Fruit fly (Drosophila melanogaster): ENCODE data around the gene CG32071.

Gene CG32071

dm6 chr3L:11053843-11054242, 49.8 kb downstream of the CG32071 start, which contains the start of gene CG7888 (continued):
- no peak for TF ChIP-seq CG12942 (GFP tag; optimal IDR thresholded peaks at IDR 0.05)
- TF ChIP-seq ham (GFP tag; IDR thresholded peaks at IDR 0.05): no peak
- TF ChIP-seq Trl (optimal IDR thresholded peaks at IDR 0.05): no peak
- TF ChIP-seq Trl (GFP tag; optimal IDR thresholded peaks at IDR 0.05): no peak
- no peak for TF ChIP-seq ERR (GFP tag; optimal IDR thresholded peaks at IDR 0.05)
- TF ChIP-seq gsb (GFP tag; IDR thresholded peaks at IDR 0.05): no peak
- TF ChIP-seq nmo (GFP tag; optimal IDR thresholded peaks at IDR 0.05): no peak
- TF ChIP-seq Adf1 (GFP tag; IDR thresholded peaks at IDR 0.05): no peak
- 0 out of 3 replicates have a peak, but pooled peaks have one; percentile 11 for TF ChIP-seq row (GFP tag; IDR thresholded peaks at IDR 0.05)
- TF ChIP-seq CG15514 (GFP tag; optimal IDR thresholded peaks at IDR 0.05): peak; percentile 18
- no peak for TF ChIP-seq p53 (GFP tag; optimal IDR thresholded peaks at IDR 0.05)
- no peak for TF ChIP-seq CG17612 (GFP tag; IDR thresholded peaks at IDR 0.05)
- TF ChIP-seq E2f2 (GFP tag; IDR thresholded peaks at IDR 0.05): no peak
- TF ChIP-seq otp (GFP tag; IDR thresholded peaks at IDR 0.05): no peak
- no peak for TF ChIP-seq CG1603 (tag; optimal IDR thresholded peaks at IDR 0.05)
- no peak for TF ChIP-seq CG8359 (GFP tag; optimal IDR thresholded peaks at IDR 0.05; ENCODE audit: borderline replicate concordance)
- TF ChIP-seq PHDP (tag; optimal IDR thresholded peaks at IDR 0.05): no peak
- TF ChIP-seq pum (GFP tag; optimal IDR thresholded peaks at IDR 0.05): no peak
- TF ChIP-seq Kr (GFP tag; optimal IDR thresholded peaks at IDR 0.05): no peak
- TF ChIP-seq CkIIα-i1 (GFP tag; IDR thresholded peaks at IDR 0.05): no peak
- TF ChIP-seq chinmo (GFP tag; IDR thresholded peaks at IDR 0.05; ENCODE audit: partially characterized antibody): 0 out of 4 replicates have a peak, but pooled peaks have one; percentile 23
- TF ChIP-seq Dbx (GFP tag; IDR thresholded peaks at IDR 0.05): no peak
- TF ChIP-seq fd102C (GFP tag; optimal IDR thresholded peaks at IDR 0.05): no peak
- no peak for TF ChIP-seq Doc3 (GFP tag; IDR thresholded peaks at IDR 0.05; ENCODE audit: partially characterized antibody)
- TF ChIP-seq NFAT (GFP tag; IDR thresholded peaks at IDR 0.05): no peak
- peak; percentile 14 for TF ChIP-seq D19A (tag; optimal IDR thresholded peaks at IDR 0.05)
- TF ChIP-seq Doc2 (GFP tag; IDR thresholded peaks at IDR 0.05): no peak
- no peak for TF ChIP-seq CG43689 (GFP tag; IDR thresholded peaks at IDR 0.05)
- TF ChIP-seq CG13775 (GFP tag; optimal IDR thresholded peaks at IDR 0.05): no peak
- TF ChIP-seq CG10321 (GFP tag; IDR thresholded peaks at IDR 0.05): no peak
- no peak for TF ChIP-seq CG8478 (optimal IDR thresholded peaks at IDR 0.05)
- no peak for TF ChIP-seq Dfd (GFP tag; optimal IDR thresholded peaks at IDR 0.05)
- no peak for TF ChIP-seq CG2120 (GFP tag; optimal IDR thresholded peaks at IDR 0.05)
- no peak for TF ChIP-seq HHEX (GFP tag; optimal IDR thresholded peaks at IDR 0.05)
- TF ChIP-seq CG13894 (tag; optimal IDR thresholded peaks at IDR 0.05): peak; percentile 63
- no peak for TF ChIP-seq zen2 (GFP tag; IDR thresholded peaks at IDR 0.05; ENCODE audit: partially characterized antibody)
- TF ChIP-seq CG6791 (GFP tag; IDR thresholded peaks at IDR 0.05; ENCODE audit: partially characterized antibody): no peak
- no peak for TF ChIP-seq ato (GFP tag; IDR thresholded peaks at IDR 0.05; ENCODE audit: partially characterized antibody)
- no peak for TF ChIP-seq pnt (GFP tag; optimal IDR thresholded peaks at IDR 0.05)
- TF ChIP-seq CG17186 (GFP tag; optimal IDR thresholded peaks at IDR 0.05): no peak
- TF ChIP-seq CG10979 (tag; optimal IDR thresholded peaks at IDR 0.05): no peak
- no peak for TF ChIP-seq crol (GFP tag; IDR thresholded peaks at IDR 0.05)
- TF ChIP-seq CG11093 (GFP tag; IDR thresholded peaks at IDR 0.05): no peak
- no peak for TF ChIP-seq CG6813 (GFP tag; optimal IDR thresholded peaks at IDR 0.05)
- no peak for TF ChIP-seq CG9727 (GFP tag; optimal IDR thresholded peaks at IDR 0.05)
- no peak for TF ChIP-seq CG12659 (GFP tag; optimal IDR thresholded peaks at IDR 0.05)
- TF ChIP-seq CG17568 (GFP tag; optimal IDR thresholded peaks at IDR 0.05): no peak
- TF ChIP-seq Sry-δ (GFP tag; optimal IDR thresholded peaks at IDR 0.05): no peak
- TF ChIP-seq rib (GFP tag; IDR thresholded peaks at IDR 0.05): no peak
- peak; percentile 13 for TF ChIP-seq CG15269 (tag; optimal IDR thresholded peaks at IDR 0.05)

All from whole organism, embryonic.